Worm (Caenorhabditis elegans) whole organism, L3 larva: ENCODE data around the gene T16G1.4.

Source experiments
- fkh-10 ChIP-seq: sonication (generic microtip); optimal IDR thresholded peaks from 2 replicates; lab custom pipeline; 2017; ENCODE audit warnings: missing biosample characterization, missing genetic modification reagents, missing genetic modification characterization
- nhr-11 ChIP-seq: fragments of 150-350 bp; optimal IDR thresholded peaks from 2 replicates; lab custom pipeline; 2014; ENCODE audit warnings: missing biosample characterization, missing genetic modification characterization
- nhr-12 ChIP-seq: fragments of 150-350 bp; optimal IDR thresholded peaks from 2 replicates; lab custom pipeline; 2014; ENCODE audit warnings: missing biosample characterization, missing genetic modification characterization
- nhr-237 ChIP-seq: fragments of 150-350 bp; optimal IDR thresholded peaks from 2 replicates; lab custom pipeline; 2014; ENCODE audit warnings: missing biosample characterization, missing genetic modification characterization

DNA sequence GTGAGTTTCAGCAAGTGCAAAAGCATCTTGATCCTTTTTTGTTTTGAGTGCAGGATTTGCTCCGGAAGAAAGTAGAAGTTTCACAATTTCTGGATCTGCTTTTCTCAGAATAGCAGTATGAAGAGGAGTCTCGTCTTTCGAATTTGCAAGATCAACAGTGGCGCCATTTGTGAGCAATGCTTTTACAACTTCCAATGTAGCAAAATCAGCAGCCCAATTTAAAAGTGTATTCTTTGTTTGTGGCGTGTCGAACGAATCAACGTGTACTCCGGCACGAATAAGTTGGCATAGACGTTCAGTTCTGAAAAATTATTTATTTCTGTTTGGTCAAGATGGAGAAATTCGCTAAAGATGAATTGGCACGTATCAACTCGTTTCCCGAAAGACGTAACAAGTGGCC is 8.0 kb upstream of the T16G1.4 start, which contains the start of gene T16G1.13:
- TF ChIP-seq nhr-11 (tag; lab: Kevin White, UChicago) (no peak), fkh-10 (GFP tag; lab: Kevin White, UChicago) (no peak), nhr-237 (tag; lab: Kevin White, UChicago) (no peak), nhr-12 (tag; lab: Kevin White, UChicago) (no peak)
